Fruit fly (Drosophila melanogaster) S2 (cell line): ENCODE data around the gene Vinc.

Source experiments
- CG8478 ChIP-seq: fragments of >200 bp; optimal IDR thresholded peaks from 2 replicates; lab custom pipeline; 2018
- CTCF ChIP-seq, 2 experiments: fragments of >200 bp; optimal IDR thresholded peaks; 2 replicates each; lab custom pipeline; 2018

- TF ChIP-seq CG8478 (lab: Kevin White, UChicago) (no peak), CTCF (optimal IDR thresholded peaks at IDR 0.05; lab: Kevin White, UChicago) (no peak)
Observed at dm6 chrX:2219246-2219645, 3.1 kb downstream of the Vinc start.
